Fruit fly (Drosophila melanogaster) whole organism, embryonic: ENCODE measurements around the gene Ir93a.
A peak's percentile ranks its signal among the peaks of the same experiment; 100 is the strongest.

ENCODE experiments used
- Atf6 ChIP-seq: fragments of 200-800 bp; sonication (Bioruptor generic); IDR thresholded peaks from 2 replicates; pipeline ENCODE4 v1.3.6; 2022; ENCODE audit warnings: missing biosample characterization, missing genetic modification characterization
- CG1024 ChIP-seq: fragments of 200-800 bp; sonication (Bioruptor generic); IDR thresholded peaks from 2 replicates; pipeline ENCODE4 v1.3.6; 2022; ENCODE audit warnings: missing biosample characterization, missing genetic modification characterization
- CG10543 ChIP-seq: fragments of 200-800 bp; sonication (Bioruptor generic); optimal IDR thresholded peaks from 3 replicates; lab custom pipeline; 2017; ENCODE audit warnings: missing biosample characterization, mild to moderate bottlenecking, missing genetic modification characterization, moderate library complexity
- CG10654 ChIP-seq: fragments of 200-800 bp; sonication (Bioruptor generic); optimal IDR thresholded peaks from 2 replicates; lab custom pipeline; 2016; ENCODE audit warnings: missing biosample characterization, missing genetic modification characterization
- CG11247 ChIP-seq: fragments of 200-800 bp; sonication (Bioruptor generic); IDR thresholded peaks from 2 replicates; pipeline ENCODE4 v1.3.6; 2022; ENCODE audit warnings: missing biosample characterization, missing genetic modification characterization
- CG12391 ChIP-seq: fragments of 200-800 bp; sonication (Bioruptor generic); optimal IDR thresholded peaks from 3 replicates; lab custom pipeline; 2018; ENCODE audit warnings: missing biosample characterization, mild to moderate bottlenecking, missing genetic modification characterization, moderate library complexity
- CG13424 ChIP-seq: fragments of 200-800 bp; sonication (Bioruptor generic); optimal IDR thresholded peaks from 2 replicates; lab custom pipeline; 2019; ENCODE audit warnings: missing biosample characterization, mild to moderate bottlenecking, missing genetic modification characterization, moderate library complexity
- CG14050 ChIP-seq: fragments of 200-800 bp; sonication (Bioruptor generic); IDR thresholded peaks from 3 replicates; pipeline ENCODE4 v1.3.6; 2022; ENCODE audit warnings: missing biosample characterization, missing genetic modification characterization
- CG15269 ChIP-seq: fragments of 200-800 bp; sonication (Bioruptor generic); optimal IDR thresholded peaks from 2 replicates; lab custom pipeline; 2018; ENCODE audit warnings: missing biosample characterization, mild to moderate bottlenecking, missing genetic modification characterization, moderate library complexity
- CG16813 ChIP-seq: fragments of 200-800 bp; sonication (Bioruptor generic); IDR thresholded peaks from 3 replicates; pipeline ENCODE4 v1.3.6; 2022; ENCODE audit warnings: missing biosample characterization, missing genetic modification characterization; ENCODE audit not compliant: partially characterized antibody
- CG17568 ChIP-seq: fragments of 200-800 bp; sonication (Bioruptor generic); optimal IDR thresholded peaks from 2 replicates; lab custom pipeline; 2018; ENCODE audit warnings: missing biosample characterization, mild to moderate bottlenecking, missing genetic modification characterization, moderate library complexity
- CG2678 ChIP-seq: fragments of 200-800 bp; sonication (Bioruptor generic); optimal IDR thresholded peaks from 3 replicates; lab custom pipeline; 2019; ENCODE audit warnings: missing biosample characterization, mild to moderate bottlenecking, missing genetic modification characterization, moderate library complexity
- CG2875 ChIP-seq: fragments of 200-800 bp; sonication (Bioruptor generic); optimal IDR thresholded peaks from 2 replicates; lab custom pipeline; 2017; ENCODE audit warnings: missing biosample characterization, mild to moderate bottlenecking, missing genetic modification characterization, missing genetic modification reagents
- CG4854 ChIP-seq: fragments of 200-800 bp; sonication (Bioruptor generic); optimal IDR thresholded peaks from 2 replicates; lab custom pipeline; 2016; ENCODE audit warnings: missing biosample characterization, missing genetic modification characterization, inconsistent platforms
- CG6272 ChIP-seq: fragments of 200-800 bp; sonication (Bioruptor generic); IDR thresholded peaks from 2 replicates; pipeline ENCODE4 v1.3.6; 2022; ENCODE audit warnings: missing biosample characterization, missing genetic modification characterization
- CG6765 ChIP-seq: fragments of 200-800 bp; sonication (Bioruptor generic); optimal IDR thresholded peaks from 3 replicates; lab custom pipeline; 2017; ENCODE audit warnings: missing biosample characterization, mild to moderate bottlenecking, missing genetic modification characterization
- CG7372 ChIP-seq: fragments of 200-800 bp; sonication (Bioruptor generic); IDR thresholded peaks from 2 replicates; pipeline ENCODE4 v1.3.6; 2022; ENCODE audit warnings: missing biosample characterization, missing genetic modification characterization
- CG9437 ChIP-seq: fragments of 200-800 bp; sonication (Bioruptor generic); optimal IDR thresholded peaks from 2 replicates; lab custom pipeline; 2018; ENCODE audit warnings: missing biosample characterization, mild to moderate bottlenecking, missing genetic modification characterization
- Dip2 ChIP-seq: fragments of 200-800 bp; sonication (Bioruptor generic); IDR thresholded peaks from 2 replicates; pipeline ENCODE4 v1.3.6; 2022; ENCODE audit warnings: missing biosample characterization, missing genetic modification characterization
- Doc3 ChIP-seq: fragments of 200-800 bp; sonication (Bioruptor generic); IDR thresholded peaks from 3 replicates; pipeline ENCODE4 v1.3.6; 2022; ENCODE audit warnings: missing biosample characterization, missing genetic modification characterization; ENCODE audit not compliant: partially characterized antibody
- Fer3 ChIP-seq: fragments of 200-800 bp; sonication (Bioruptor generic); optimal IDR thresholded peaks from 2 replicates; lab custom pipeline; 2018; ENCODE audit warnings: missing biosample characterization, mild to moderate bottlenecking, missing genetic modification characterization, moderate library complexity
- HHEX ChIP-seq: fragments of 200-800 bp; sonication (Bioruptor generic); optimal IDR thresholded peaks from 3 replicates; lab custom pipeline; 2017; ENCODE audit warnings: missing biosample characterization, mild to moderate bottlenecking, missing genetic modification characterization, missing genetic modification reagents
- Jarid2 ChIP-seq: fragments of 200-800 bp; sonication (Bioruptor generic); optimal IDR thresholded peaks from 3 replicates; lab custom pipeline; 2017; ENCODE audit warnings: mild to moderate bottlenecking, missing biosample characterization, missing genetic modification reagents, missing genetic modification characterization
- MBD-R2 ChIP-seq: fragments of 200-800 bp; sonication (Bioruptor generic); IDR thresholded peaks from 2 replicates; pipeline ENCODE4 v1.3.6; 2022; ENCODE audit warnings: missing biosample characterization, missing genetic modification characterization
- Med ChIP-seq: fragments of 200-800 bp; sonication (Bioruptor generic); peaks from one replicate; lab custom pipeline; 2016; ENCODE audit warnings: missing biosample characterization, missing genetic modification characterization, mild to moderate bottlenecking, inconsistent platforms, moderate library complexity
- Meics ChIP-seq: fragments of 200-800 bp; sonication (Bioruptor generic); optimal IDR thresholded peaks from 2 replicates; lab custom pipeline; 2017; ENCODE audit warnings: missing biosample characterization, mild to moderate bottlenecking, missing genetic modification characterization
- NfI ChIP-seq: fragments of 200-800 bp; sonication (Bioruptor generic); optimal IDR thresholded peaks from 3 replicates; lab custom pipeline; 2018; ENCODE audit warnings: missing biosample characterization, mild to moderate bottlenecking, missing genetic modification characterization, moderate library complexity
- PHDP ChIP-seq: fragments of 200-800 bp; sonication (Bioruptor generic); optimal IDR thresholded peaks from 3 replicates; lab custom pipeline; 2018; ENCODE audit warnings: missing biosample characterization, mild to moderate bottlenecking, missing genetic modification characterization, moderate library complexity
- YL-1 ChIP-seq: fragments of 200-800 bp; sonication (Bioruptor generic); optimal IDR thresholded peaks from 3 replicates; lab custom pipeline; 2017; ENCODE audit warnings: missing biosample characterization, mild to moderate bottlenecking, missing genetic modification characterization
- bbx ChIP-seq: fragments of 200-800 bp; sonication (Bioruptor generic); IDR thresholded peaks from 2 replicates; pipeline ENCODE4 v1.3.6; 2022; ENCODE audit warnings: missing biosample characterization, missing genetic modification characterization; ENCODE audit not compliant: partially characterized antibody
- bsh ChIP-seq, 2 experiments: fragments of 200-800 bp; sonication (Bioruptor generic); optimal IDR thresholded peaks; 2 replicates each; lab custom pipeline; 2017 to 2018; ENCODE audit warnings: mild to moderate bottlenecking in 2 of 2, missing biosample characterization in 2 of 2, missing genetic modification characterization in 2 of 2, moderate library complexity in 1 of 2
- crol ChIP-seq: fragments of 200-800 bp; sonication (Bioruptor generic); IDR thresholded peaks from 2 replicates; pipeline ENCODE4 v1.3.6; 2022; ENCODE audit warnings: missing biosample characterization, missing genetic modification characterization
- cwo ChIP-seq: fragments of 200-800 bp; sonication (Bioruptor generic); optimal IDR thresholded peaks from 3 replicates; lab custom pipeline; 2017; ENCODE audit warnings: missing biosample characterization, missing genetic modification characterization, mild to moderate bottlenecking, moderate library complexity, missing genetic modification reagents
- disco-r ChIP-seq: fragments of 200-800 bp; sonication (Bioruptor generic); optimal IDR thresholded peaks from 2 replicates; lab custom pipeline; 2016; ENCODE audit warnings: missing biosample characterization, missing genetic modification characterization
- dm ChIP-seq: fragments of 200-800 bp; sonication (Bioruptor generic); optimal IDR thresholded peaks from 3 replicates; lab custom pipeline; 2016; ENCODE audit warnings: missing biosample characterization, missing genetic modification characterization
- dmrt99B ChIP-seq: fragments of 200-800 bp; sonication (Bioruptor generic); optimal IDR thresholded peaks from 2 replicates; lab custom pipeline; 2018; ENCODE audit warnings: missing biosample characterization, mild to moderate bottlenecking, missing genetic modification characterization, moderate library complexity
- dpn ChIP-seq, 2 experiments: fragments of 200-800 bp; sonication (Bioruptor generic); optimal IDR thresholded peaks; 3 replicates each; lab custom pipeline; 2016; ENCODE audit warnings: missing biosample characterization in 2 of 2, missing genetic modification characterization in 2 of 2
- gcm ChIP-seq: fragments of 200-800 bp; sonication (Bioruptor generic); optimal IDR thresholded peaks from 2 replicates; lab custom pipeline; 2019; ENCODE audit warnings: missing biosample characterization, mild to moderate bottlenecking, missing genetic modification characterization, moderate library complexity
- gem ChIP-seq: fragments of 200-800 bp; sonication (Bioruptor generic); optimal IDR thresholded peaks from 2 replicates; lab custom pipeline; 2019; ENCODE audit warnings: missing biosample characterization, mild to moderate bottlenecking, missing genetic modification characterization, moderate library complexity
- gt ChIP-seq: fragments of 200-800 bp; sonication (Bioruptor generic); IDR thresholded peaks from 2 replicates; pipeline ENCODE4 v1.3.6; 2022; ENCODE audit warnings: missing biosample characterization, missing genetic modification characterization
- kah ChIP-seq: fragments of 200-800 bp; sonication (Bioruptor generic); optimal IDR thresholded peaks from 2 replicates; lab custom pipeline; 2018; ENCODE audit warnings: missing biosample characterization, mild to moderate bottlenecking, missing genetic modification characterization
- lola ChIP-seq, 3 experiments: fragments of >200 bp in 2 of 3; fragments of 200-800 bp in 1 of 3; sonication (Bioruptor generic) in 1 of 3; optimal IDR thresholded peaks; 2 replicates each; lab custom pipeline; 2017 to 2019; ENCODE audit warnings: missing biosample characterization in 3 of 3, missing genetic modification characterization in 3 of 3, mild to moderate bottlenecking in 1 of 3, moderate library complexity in 1 of 3
- nmo ChIP-seq: fragments of 200-800 bp; sonication (Bioruptor generic); optimal IDR thresholded peaks from 2 replicates; lab custom pipeline; 2018; ENCODE audit warnings: missing biosample characterization, mild to moderate bottlenecking, missing genetic modification characterization, moderate library complexity
- nom ChIP-seq: fragments of 200-800 bp; sonication (Bioruptor generic); optimal IDR thresholded peaks from 2 replicates; lab custom pipeline; 2017; ENCODE audit warnings: missing biosample characterization, missing genetic modification characterization, mild to moderate bottlenecking, moderate library complexity, missing genetic modification reagents
- otp ChIP-seq: fragments of 200-800 bp; sonication (Bioruptor generic); IDR thresholded peaks from 3 replicates; pipeline ENCODE4, ENCODE4 v1.3.6; 2022; ENCODE audit warnings: missing biosample characterization, missing genetic modification characterization
- prd ChIP-seq, 3 experiments: fragments of >200 bp in 2 of 3; fragments of 200-800 bp in 1 of 3; sonication (Bioruptor generic) in 1 of 3; optimal IDR thresholded peaks in 2 of 3; IDR thresholded peaks in 1 of 3; 2 replicates in 2 of 3; 3 replicates in 1 of 3; pipeline versions ENCODE4 v1.3.6 to Lab custom; 2017 to 2022; ENCODE audit warnings: missing biosample characterization in 1 of 3, missing genetic modification characterization in 1 of 3
- ranshi ChIP-seq: fragments of 200-800 bp; sonication (Bioruptor generic); IDR thresholded peaks from 2 replicates; pipeline ENCODE4 v1.3.6; 2022; ENCODE audit warnings: missing biosample characterization, missing genetic modification characterization
- trh ChIP-seq: fragments of 200-800 bp; sonication (Bioruptor generic); optimal IDR thresholded peaks from 2 replicates; lab custom pipeline; 2016; ENCODE audit warnings: missing biosample characterization, missing genetic modification characterization

Ir93a gene

dm6 chr3R:20836257-20836856 is 23.4 kb downstream of the Ir93a start (continued):
- TF ChIP-seq CG12391 (tag; lab: Kevin White, UChicago) (peak; percentile 19), CG2678 (tag; lab: Kevin White, UChicago) (peak; percentile 47), crol (GFP tag; lab: Robert Waterston, UW) (no peak), CG1024 (no peak), PHDP (tag; lab: Kevin White, UChicago) (peak; percentile 15), gt (GFP tag; lab: Robert Waterston, UW) (no peak), cwo (GFP tag; lab: Kevin White, UChicago) (peak; percentile 7), CG2875 (GFP tag; lab: Kevin White, UChicago) (no peak), Doc3 (GFP tag; lab: Robert Waterston, UW) (no peak), CG11247 (GFP tag; lab: Robert Waterston, UW) (no peak), CG9437 (GFP tag; lab: Kevin White, UChicago) (peak; percentile 37), Dip2 (no peak), gem (peak; percentile 58), Jarid2 (no peak), prd (optimal IDR thresholded peaks at IDR 0.05; lab: Kevin White, UChicago) (no peak), prd (GFP tag; IDR thresholded peaks at IDR 0.05; lab: Robert Waterston, UW) (no peak), CG6765 (GFP tag; lab: Kevin White, UChicago) (no peak), gcm (GFP tag; lab: Kevin White, UChicago) (no peak), CG13424 (tag; lab: Kevin White, UChicago) (peak; percentile 18), HHEX (GFP tag; lab: Kevin White, UChicago) (peak; percentile 22), CG14050 (GFP tag; lab: Robert Waterston, UW) (no peak), dmrt99B (tag; lab: Kevin White, UChicago) (peak; percentile 21), kah (no peak), CG10654 (GFP tag; lab: Kevin White, UChicago) (no peak), CG10543 (GFP tag; lab: Kevin White, UChicago) (no peak), trh (GFP tag; lab: Kevin White, UChicago) (no peak), CG15269 (tag; lab: Kevin White, UChicago) (peak; percentile 60), nmo (GFP tag; lab: Kevin White, UChicago) (no peak), otp (GFP tag; lab: Robert Waterston, UW) (no peak), CG7372 (GFP tag; lab: Robert Waterston, UW) (no peak), Atf6 (GFP tag; lab: Robert Waterston, UW) (no peak), Fer3 (tag; lab: Kevin White, UChicago) (no peak), NfI (peak; percentile 24), lola (GFP tag; optimal IDR thresholded peaks at IDR 0.05; lab: Kevin White, UChicago) (no peak), dpn (GFP tag; optimal IDR thresholded peaks at IDR 0.05; lab: Kevin White, UChicago) (no peak), bsh (GFP tag; optimal IDR thresholded peaks at IDR 0.05; lab: Kevin White, UChicago) (peak in 1 of 2 experiments; percentile 26), nom (GFP tag; lab: Kevin White, UChicago) (no peak), bbx (GFP tag; lab: Robert Waterston, UW) (no peak), CG17568 (GFP tag; lab: Kevin White, UChicago) (no peak), CG6272 (no peak), dm (GFP tag; lab: Kevin White, UChicago) (no peak), Meics (peak; percentile 52), CG16813 (no peak), ranshi (GFP tag; lab: Robert Waterston, UW) (0 out of 2 replicates have a peak, but pooled peaks have one; percentile 8), CG4854 (no peak), YL-1 (GFP tag; lab: Kevin White, UChicago) (no peak), disco-r (GFP tag; lab: Kevin White, UChicago) (no peak), MBD-R2 (no peak), Med (peak; percentile 35)
